Fruit fly (Drosophila melanogaster): Measurements from ENCODE around the gene Rac1.

The Rac1 gene

DNA sequence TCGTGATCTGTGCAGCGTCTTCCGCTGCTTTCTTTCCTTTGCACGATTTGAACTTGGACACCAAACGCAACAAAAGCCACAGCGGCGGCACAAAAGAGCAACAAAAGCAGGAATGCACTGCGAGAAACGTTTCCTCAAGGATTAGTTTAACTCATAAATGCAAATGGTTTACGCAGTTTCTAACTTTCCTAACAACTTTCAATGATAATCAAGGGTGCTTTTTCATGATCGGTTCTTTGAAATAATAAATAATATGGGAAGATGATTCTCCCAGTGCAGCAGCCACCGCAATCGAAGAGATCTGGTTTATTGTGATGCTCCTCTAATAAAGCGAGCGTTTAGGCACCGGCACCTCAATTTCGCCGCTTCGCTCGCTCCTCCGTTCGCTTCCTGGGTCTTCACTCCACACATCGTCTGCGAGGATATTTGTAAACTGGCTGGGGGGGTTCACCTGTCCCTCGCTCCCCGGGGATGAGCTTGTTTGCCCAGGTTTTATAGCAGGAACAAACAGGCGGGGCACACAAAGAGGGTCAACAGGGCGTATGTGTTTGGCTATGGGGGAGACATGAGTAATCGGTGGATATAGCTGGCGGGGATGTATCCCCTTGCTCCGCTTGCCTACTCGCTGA, 16.7 kb upstream of the Rac1 start (continued):
- TF ChIP-seq CG2120 (GFP tag; optimal IDR thresholded peaks at IDR 0.05) (peak; percentile 16), CG33557 (GFP tag; optimal IDR thresholded peaks at IDR 0.05) (peak; percentile 41), CG2712 (tag; optimal IDR thresholded peaks at IDR 0.05) (peak; percentile 89), Camta (GFP tag; optimal IDR thresholded peaks at IDR 0.05) (peak; percentile 49), CG7372 (GFP tag; IDR thresholded peaks at IDR 0.05) (0 out of 2 replicates have a peak, but pooled peaks have one; percentile 39), nerfin-1 (tag; optimal IDR thresholded peaks at IDR 0.05) (peak; percentile 72), zfh2 (GFP tag; optimal IDR thresholded peaks at IDR 0.05) (peak; percentile 1), MTF-1 (GFP tag; optimal IDR thresholded peaks at IDR 0.05; ENCODE audit: borderline replicate concordance) (peak; percentile 58), CG14667 (GFP tag; IDR thresholded peaks at IDR 0.05) (peak; percentile 41; the same call in 1 of the 2 replicates), Mad (GFP tag; optimal IDR thresholded peaks at IDR 0.05) (peak; percentile 63), CoRest (tag; optimal IDR thresholded peaks at IDR 0.05) (peak; percentile 65), Bgb (GFP tag; IDR thresholded peaks at IDR 0.05; ENCODE audit: partially characterized antibody) (no peak), chm (GFP tag; IDR thresholded peaks at IDR 0.05) (peak; percentile 73), CG12071 (GFP tag; optimal IDR thresholded peaks at IDR 0.05) (peak; percentile 82), sob (GFP tag; IDR thresholded peaks at IDR 0.05) (peak; percentile 69; the same call in 1 of the 2 replicates), fd102C (GFP tag; optimal IDR thresholded peaks at IDR 0.05) (no peak), Six4 (GFP tag; optimal IDR thresholded peaks at IDR 0.05) (peak; percentile 82), vnd (GFP tag; IDR thresholded peaks at IDR 0.05; ENCODE audit: partially characterized antibody) (no peak), CG18262 (tag; optimal IDR thresholded peaks at IDR 0.05) (peak; percentile 82), CG2875 (GFP tag; optimal IDR thresholded peaks at IDR 0.05) (peak; percentile 82), CG11398 (GFP tag; optimal IDR thresholded peaks at IDR 0.05) (no peak), CG1832 (GFP tag; optimal IDR thresholded peaks at IDR 0.05) (no peak), CG3065 (GFP tag; optimal IDR thresholded peaks at IDR 0.05) (peak; percentile 31), corto (GFP tag; optimal IDR thresholded peaks at IDR 0.05) (peak; percentile 96), crp (GFP tag; optimal IDR thresholded peaks at IDR 0.05) (peak in 1 of 2 experiments; percentile 23), NfI (GFP tag; optimal IDR thresholded peaks at IDR 0.05) (peak; percentile 80), CG3163 (GFP tag; optimal IDR thresholded peaks at IDR 0.05) (peak; percentile 27), ro (GFP tag; IDR thresholded peaks at IDR 0.05) (peak; percentile 45; the same call in 1 of the 2 replicates), fd64A (GFP tag; optimal IDR thresholded peaks at IDR 0.05) (peak; percentile 78), CG6791 (GFP tag; IDR thresholded peaks at IDR 0.05; ENCODE audit: partially characterized antibody) (0 out of 3 replicates have a peak, but pooled peaks have one; percentile 37), CG18476 (GFP tag; optimal IDR thresholded peaks at IDR 0.05) (peak; percentile 65), Atf3 (GFP tag; optimal IDR thresholded peaks at IDR 0.05) (peak; percentile 76), Sox100B (GFP tag; optimal IDR thresholded peaks at IDR 0.05) (peak; percentile 75), CG15269 (tag; optimal IDR thresholded peaks at IDR 0.05) (peak; percentile 73), lab (GFP tag; optimal IDR thresholded peaks at IDR 0.05) (peak; percentile 78), abd-A (tag; optimal IDR thresholded peaks at IDR 0.05) (no peak), CG9215 (GFP tag; IDR thresholded peaks at IDR 0.05) (0 out of 2 replicates have a peak, but pooled peaks have one; percentile 15), Hr3 (GFP tag; optimal IDR thresholded peaks at IDR 0.05) (peak; percentile 48), CG17912 (GFP tag; optimal IDR thresholded peaks at IDR 0.05) (no peak), bowl (GFP tag; IDR thresholded peaks at IDR 0.05) (peak; percentile 46; the same call in 1 of the 2 replicates), grau (tag; optimal IDR thresholded peaks at IDR 0.05) (peak; percentile 66), Meics (GFP tag; optimal IDR thresholded peaks at IDR 0.05) (peak; percentile 58), Optix (GFP tag; IDR thresholded peaks at IDR 0.05) (peak; percentile 83), CG43689 (GFP tag; IDR thresholded peaks at IDR 0.05) (peak; percentile 30; the same call in 1 of the 2 replicates), Rfx (GFP tag; IDR thresholded peaks at IDR 0.05) (peak; percentile 51), CG11723 (GFP tag; optimal IDR thresholded peaks at IDR 0.05) (peak; percentile 70), Fer2 (tag; optimal IDR thresholded peaks at IDR 0.05) (no peak), sens (GFP tag) (peak; percentile 98), dm (GFP tag; optimal IDR thresholded peaks at IDR 0.05) (peak; percentile 25)

Data from whole organism, embryonic.